Worm (Caenorhabditis elegans): Measurements from ENCODE around the gene T12A7.9.
A peak's percentile ranks its signal among the peaks of the same experiment; 100 is the strongest.

T12A7.9 gene

DNA sequence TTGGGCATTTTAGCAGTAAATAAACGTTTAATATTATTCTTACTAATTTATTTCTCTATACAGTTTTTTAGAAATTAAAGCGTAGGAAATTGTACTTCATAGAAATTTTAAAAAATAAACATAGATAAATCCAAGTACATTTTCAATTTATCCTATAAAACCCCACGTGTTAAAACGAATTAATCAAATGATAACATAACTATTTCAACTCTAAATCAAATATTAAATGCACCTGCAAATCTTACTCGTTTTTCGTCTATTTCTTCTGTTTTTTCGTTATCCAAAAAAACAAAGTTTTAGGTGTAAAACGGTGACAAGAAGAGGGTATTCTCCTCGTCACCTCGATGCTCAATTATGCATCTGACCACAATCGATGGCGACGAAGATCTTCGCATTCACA, 20.8 kb downstream of the T12A7.9 start, which contains the start of gene K01A6.6:
Gene K01A6.6, plus strand, starts transcription at position 301 of the 400 bp plus-strand sequence.
- TF ChIP-seq aly-2 (tag; optimal IDR thresholded peaks at IDR 0.05) (no peak), nhr-11 (tag; optimal IDR thresholded peaks at IDR 0.05) (no peak), elt-3 (tag; optimal IDR thresholded peaks at IDR 0.05) (no peak), skn-1 (tag; optimal IDR thresholded peaks at IDR 0.05) (no peak), nhr-12 (tag; optimal IDR thresholded peaks at IDR 0.05) (no peak), ZK546.5 (tag; optimal IDR thresholded peaks at IDR 0.05) (no peak), ceh-16 (tag; optimal IDR thresholded peaks at IDR 0.05) (no peak), unc-39 (tag; optimal IDR thresholded peaks at IDR 0.05) (no peak), hmg-11 (tag; optimal IDR thresholded peaks at IDR 0.05) (no peak), snpc-4 (tag; optimal IDR thresholded peaks at IDR 0.05) (no peak), nhr-28 (tag; optimal IDR thresholded peaks at IDR 0.05) (no peak), nhr-76 (tag; optimal IDR thresholded peaks at IDR 0.05) (no peak), mdl-1 (tag; optimal IDR thresholded peaks at IDR 0.05) (no peak)

- no peak for TF ChIP-seq nhr-237 (tag; optimal IDR thresholded peaks at IDR 0.05)
- TF ChIP-seq hmg-11 (tag; optimal IDR thresholded peaks at IDR 0.05): no peak
- no peak for TF ChIP-seq ceh-9 (tag; optimal IDR thresholded peaks at IDR 0.05)
- TF ChIP-seq nhr-11 (tag; optimal IDR thresholded peaks at IDR 0.05): no peak
- no peak for TF ChIP-seq fos-1 (tag; optimal IDR thresholded peaks at IDR 0.05)
- no peak for TF ChIP-seq nhr-23 (tag; optimal IDR thresholded peaks at IDR 0.05)
- TF ChIP-seq nhr-25 (tag; optimal IDR thresholded peaks at IDR 0.05): no peak
- no peak for TF ChIP-seq ama-1 (optimal IDR thresholded peaks at IDR 0.05)
- TF ChIP-seq fkh-10 (GFP tag; optimal IDR thresholded peaks at IDR 0.05): no peak
- no peak for TF ChIP-seq elt-2 (tag; optimal IDR thresholded peaks at IDR 0.05)
- no peak for TF ChIP-seq ceh-28 (tag; optimal IDR thresholded peaks at IDR 0.05)
- no peak for TF ChIP-seq egl-5 (tag; optimal IDR thresholded peaks at IDR 0.05)
- no peak for TF ChIP-seq nhr-76 (tag; optimal IDR thresholded peaks at IDR 0.05)
- no peak for TF ChIP-seq nhr-43 (tag; optimal IDR thresholded peaks at IDR 0.05; ENCODE audit: poor library complexity, severe bottlenecking)
- TF ChIP-seq nfya-1 (tag; optimal IDR thresholded peaks at IDR 0.05; ENCODE audit: insufficient read depth): no peak
- no peak for TF ChIP-seq mdl-1 (tag; optimal IDR thresholded peaks at IDR 0.05)
Observed at ce11 chrIV:11723255-11723654, 32.6 kb downstream of the T12A7.9 start.

DNA sequence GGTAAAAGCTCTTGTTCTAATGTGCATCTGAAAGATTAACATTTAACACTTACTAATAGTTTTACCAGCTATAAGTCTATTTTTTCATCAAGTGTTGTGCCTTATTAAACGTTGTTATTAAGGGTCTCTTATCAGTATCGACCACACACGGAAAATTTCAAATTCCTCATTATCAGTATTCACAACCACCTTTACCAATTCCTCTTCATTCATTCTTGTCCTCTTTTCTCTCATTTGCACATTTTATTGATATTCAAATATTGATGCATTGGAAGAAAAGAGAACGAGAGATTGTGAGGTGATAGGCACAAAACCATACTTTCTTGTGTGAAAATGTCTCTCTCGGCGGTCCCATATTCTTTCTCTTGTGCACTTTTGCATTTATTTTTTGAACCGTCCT, 33.9 kb downstream of the T12A7.9 start:
- TF ChIP-seq sea-2 (GFP tag; optimal IDR thresholded peaks at IDR 0.05) (no peak), lin-39 (tag; optimal IDR thresholded peaks at IDR 0.05) (no peak), ZK546.5 (tag; optimal IDR thresholded peaks at IDR 0.05) (no peak), elt-2 (tag; optimal IDR thresholded peaks at IDR 0.05) (peak; percentile 65), pqm-1 (tag; optimal IDR thresholded peaks at IDR 0.05) (peak; percentile 16), lin-15B (tag; optimal IDR thresholded peaks at IDR 0.05) (no peak), snpc-4 (tag; optimal IDR thresholded peaks at IDR 0.05) (no peak), lsy-12 (tag; optimal IDR thresholded peaks at IDR 0.05) (no peak), unc-62 (GFP tag; optimal IDR thresholded peaks at IDR 0.05) (no peak), daf-12 (tag; optimal IDR thresholded peaks at IDR 0.05) (no peak), nhr-76 (tag; optimal IDR thresholded peaks at IDR 0.05) (no peak), ztf-4 (tag; optimal IDR thresholded peaks at IDR 0.05) (no peak), pha-4 (tag; optimal IDR thresholded peaks at IDR 0.05) (peak; percentile 2), elt-3 (tag; optimal IDR thresholded peaks at IDR 0.05) (no peak), nhr-237 (tag; optimal IDR thresholded peaks at IDR 0.05) (no peak), elt-1 (tag; optimal IDR thresholded peaks at IDR 0.05) (no peak)

DNA sequence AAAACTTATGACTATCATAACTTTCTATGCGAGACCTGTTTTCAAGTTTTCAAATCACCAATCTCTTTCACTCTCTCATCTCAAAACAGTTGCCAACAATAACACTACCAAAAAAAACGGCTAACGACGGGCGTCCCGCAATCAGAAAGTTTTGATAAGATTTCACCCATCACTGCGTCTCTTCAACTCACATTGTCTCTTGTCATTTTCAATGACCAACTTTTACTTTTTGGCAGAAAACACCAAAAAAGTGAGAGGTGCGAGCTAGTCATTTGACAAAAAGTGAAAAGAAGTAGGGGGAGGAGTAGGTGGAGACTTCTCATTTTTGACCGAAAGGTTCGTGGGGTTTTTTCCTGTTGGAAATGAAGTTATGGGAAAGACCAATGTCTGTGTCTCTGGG, 37.2 kb downstream of the T12A7.9 start:
- TF ChIP-seq nhr-25 (tag; optimal IDR thresholded peaks at IDR 0.05) (peak; percentile 8), lsy-12 (tag; optimal IDR thresholded peaks at IDR 0.05) (no peak), mdl-1 (tag; optimal IDR thresholded peaks at IDR 0.05) (no peak)
